Fruit fly (Drosophila melanogaster) ovary, adult (tissue): Measurements from ENCODE around the gene Tomosyn.

ENCODE experiments used
- CG17801 ChIP-seq: fragments of 200-800 bp; optimal IDR thresholded peaks from 2 replicates; lab custom pipeline; 2019; ENCODE audit warnings: missing biosample characterization, mild to moderate bottlenecking, missing genetic modification characterization, moderate library complexity; ENCODE audit not compliant: partially characterized antibody

Tomosyn gene

dm6 chrX:12670530-12671285 lies 39.3 kb downstream of the Tomosyn start:
- no peak for TF ChIP-seq CG17801 (GFP tag; lab: Kevin White, UChicago)

dm6 chrX:12672317-12673172 lies 41.1 kb downstream of the Tomosyn start:
- no peak for TF ChIP-seq CG17801 (GFP tag; lab: Kevin White, UChicago)

DNA sequence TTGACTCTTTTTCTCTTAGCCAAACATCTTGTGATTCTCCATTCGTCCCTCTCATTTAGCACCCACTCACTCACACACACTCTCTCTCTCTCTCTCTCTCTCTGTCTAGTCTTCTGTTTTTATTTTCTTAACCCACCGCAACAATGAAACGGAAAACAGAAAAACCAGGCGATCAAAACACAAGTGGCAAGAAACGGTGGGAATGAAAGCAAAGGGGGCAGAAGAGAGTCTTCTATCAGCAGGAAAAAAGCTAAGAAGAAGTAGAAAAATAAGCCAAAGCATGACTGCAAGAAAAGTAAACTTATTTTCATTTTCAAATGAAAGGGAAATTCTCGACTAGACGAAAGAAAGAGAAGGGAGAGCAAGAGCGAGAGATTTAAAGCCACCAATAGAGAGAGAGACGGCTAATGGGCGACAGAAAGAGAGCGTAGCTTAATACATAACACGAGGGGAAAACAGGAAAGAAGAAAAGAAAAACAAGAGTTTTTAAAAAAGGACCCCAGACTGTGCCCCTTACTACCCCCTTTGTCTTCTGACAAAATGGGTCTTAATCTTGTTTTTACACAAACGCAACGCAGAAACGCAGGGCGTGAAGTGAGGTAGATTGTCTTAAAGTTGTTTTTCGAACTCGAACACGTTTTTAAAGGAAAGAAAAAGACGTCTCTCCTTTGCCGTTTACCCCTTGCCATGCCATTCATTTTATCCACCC lies 42.6 kb downstream of the Tomosyn start:
- TF ChIP-seq CG17801 (GFP tag; lab: Kevin White, UChicago): no peak

DNA sequence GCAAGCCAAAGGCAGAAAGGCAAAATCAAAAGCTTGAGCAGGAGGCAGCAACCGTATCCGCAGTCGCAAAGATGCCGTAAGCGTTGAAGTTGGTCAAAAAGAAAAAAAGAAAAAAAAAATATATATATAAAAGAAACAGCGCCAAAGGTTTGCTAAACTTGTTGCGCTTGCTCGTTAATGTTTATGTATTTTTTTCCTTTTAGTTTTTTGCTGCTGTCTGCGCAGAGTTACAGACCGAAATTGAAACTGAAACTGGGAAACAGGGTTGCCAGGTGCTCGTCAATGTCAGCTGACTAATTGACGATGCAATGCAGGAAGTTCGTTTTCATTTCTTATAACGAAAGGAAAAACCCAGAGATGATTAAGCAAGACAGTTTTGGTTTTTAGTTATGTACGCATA lies 43.9 kb downstream of the Tomosyn start:
- TF ChIP-seq CG17801 (GFP tag; lab: Kevin White, UChicago): no peak

DNA sequence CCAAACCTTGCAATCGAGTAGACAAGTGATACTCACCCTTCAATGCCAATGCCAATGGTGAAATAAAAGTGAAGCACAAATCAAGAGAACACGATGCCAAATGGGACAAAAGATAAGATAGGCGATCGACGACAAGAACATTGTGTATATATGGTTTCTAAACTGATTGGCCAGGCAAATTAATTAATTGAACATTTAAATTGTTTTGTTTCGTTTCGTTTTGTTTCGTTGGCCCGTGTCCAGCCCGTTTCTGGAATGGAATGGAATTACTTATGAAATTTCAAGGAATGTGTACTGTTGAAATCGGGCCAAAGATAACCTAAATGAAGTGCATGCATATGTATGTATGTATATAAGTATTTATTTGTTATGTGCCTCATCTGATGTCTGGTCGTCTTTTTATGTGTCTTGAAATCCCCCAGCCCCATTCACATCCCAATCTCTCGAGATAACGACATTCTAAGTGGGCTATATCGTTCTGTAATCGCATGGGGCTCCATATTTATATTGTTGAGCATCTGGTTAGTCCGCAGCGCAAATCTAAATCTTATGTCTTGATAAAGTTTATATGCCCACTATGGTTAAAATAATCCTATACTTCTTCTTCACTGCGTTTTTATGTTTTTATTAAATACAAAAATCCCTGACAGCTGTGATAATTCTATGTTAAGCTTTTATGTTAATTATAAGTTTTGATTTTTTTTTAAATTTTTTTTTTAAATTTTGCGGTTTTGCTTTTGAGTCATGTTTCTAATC lies 44.6 kb downstream of the Tomosyn start:
- TF ChIP-seq CG17801 (GFP tag; lab: Kevin White, UChicago): no peak

DNA sequence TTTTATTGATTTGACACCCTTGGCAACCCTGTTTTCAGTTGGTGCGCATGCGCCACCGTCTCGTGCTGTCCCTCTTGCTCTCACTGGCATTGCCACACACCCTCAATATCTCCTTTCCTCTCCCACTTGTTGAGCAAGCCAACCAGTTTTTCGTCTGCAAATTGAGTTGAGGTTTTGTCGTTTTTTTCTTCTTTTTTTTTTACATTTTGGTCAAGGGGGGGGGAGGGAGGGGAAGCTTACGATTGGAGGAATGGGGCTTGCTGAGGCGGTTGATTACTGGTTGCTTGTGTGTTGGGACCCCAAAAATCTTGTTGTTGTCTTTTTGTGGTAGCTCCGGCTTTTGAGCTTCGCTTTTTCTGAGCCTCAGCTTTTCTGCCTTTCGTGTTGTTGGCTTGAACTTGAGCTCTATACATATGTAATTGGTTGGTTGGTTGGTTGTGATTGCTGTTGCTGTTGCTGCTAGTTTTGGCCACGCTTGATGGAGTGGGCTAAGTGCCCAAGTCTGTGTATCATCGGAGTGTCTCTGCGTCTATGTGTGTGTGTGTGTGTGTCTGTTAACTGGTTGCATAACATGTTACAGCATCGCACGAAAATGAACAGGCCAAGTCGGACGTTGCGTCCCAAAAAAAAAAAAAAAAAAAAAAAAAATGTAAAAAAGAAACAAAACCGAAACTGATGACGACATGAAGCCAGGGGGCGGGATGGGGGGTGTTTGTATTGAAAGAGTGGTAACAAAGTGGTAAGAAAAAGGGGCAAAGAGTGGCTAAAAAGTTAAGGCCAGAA lies 45.3 kb downstream of the Tomosyn start:
- peak; percentile 43 for TF ChIP-seq CG17801 (GFP tag; lab: Kevin White, UChicago)

DNA sequence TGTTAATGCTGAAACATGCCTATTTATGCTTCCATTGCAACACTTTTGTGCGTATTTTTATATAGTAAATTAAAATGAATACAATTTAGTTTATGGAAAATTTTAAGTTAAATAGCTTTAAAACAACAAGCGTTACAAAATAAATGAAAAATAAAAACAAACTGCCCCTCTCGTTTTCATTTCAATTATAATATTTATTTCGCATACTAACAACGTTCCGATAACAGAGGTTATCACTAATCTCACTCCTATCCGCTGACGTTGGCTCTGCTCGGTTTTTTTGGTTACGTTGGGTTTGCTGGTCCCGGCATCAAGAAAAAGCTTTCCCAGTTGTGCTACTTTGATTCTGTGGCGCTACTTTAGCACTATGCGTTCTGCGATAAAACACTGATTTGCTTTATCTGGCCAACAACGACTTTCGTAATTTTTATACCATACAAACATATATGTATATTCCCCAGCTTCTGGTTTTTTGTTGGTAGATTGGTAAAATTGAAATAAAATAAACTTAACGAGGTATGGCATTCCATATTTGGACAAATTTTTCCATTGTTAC lies 51.1 kb downstream of the Tomosyn start:
- no peak for TF ChIP-seq CG17801 (GFP tag; lab: Kevin White, UChicago)

DNA sequence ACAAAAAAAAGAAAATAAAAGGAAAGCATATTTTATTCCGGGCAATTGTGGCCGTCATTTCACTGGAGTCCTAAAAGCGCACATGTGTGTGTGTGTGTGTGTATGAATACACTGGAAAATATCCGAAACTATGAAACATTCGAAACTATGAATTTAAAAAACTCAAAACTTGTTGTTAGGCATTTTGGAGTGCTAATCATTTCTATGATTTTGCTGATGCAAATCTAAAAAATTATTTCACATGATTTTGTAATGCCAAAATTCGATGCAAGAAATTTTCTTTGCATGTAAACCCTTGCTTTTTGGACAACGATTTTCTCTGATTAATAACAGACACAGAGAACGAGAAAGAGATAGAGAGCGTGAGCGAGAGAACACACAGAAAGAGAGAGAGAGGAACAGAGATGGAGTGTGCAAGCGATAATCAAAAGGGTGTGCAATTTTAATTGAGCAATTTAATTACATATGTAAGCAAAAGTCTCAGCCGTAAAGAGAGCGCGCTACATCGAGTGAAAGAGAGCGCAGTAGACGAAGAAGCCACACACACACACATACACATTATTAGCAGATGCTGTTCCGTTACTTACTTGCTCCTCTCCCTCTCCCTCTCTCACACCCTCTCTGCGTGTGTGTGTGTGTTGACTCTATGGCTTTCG lies 67.8 kb downstream of the Tomosyn start:
- TF ChIP-seq CG17801 (GFP tag; lab: Kevin White, UChicago): no peak
